Fruit fly (Drosophila melanogaster) whole organism, pupa: ENCODE data around the gene ND-20.

Experiments used
- CG10348 ChIP-seq: fragments of 200-800 bp; sonication (Bioruptor generic); IDR thresholded peaks from 2 replicates; pipeline ENCODE4 v1.3.6; 2022; ENCODE audit warnings: missing biosample characterization, missing genetic modification characterization
- CG12605 ChIP-seq: fragments of 200-800 bp; sonication (Bioruptor generic); IDR thresholded peaks from 2 replicates; pipeline ENCODE4 v1.3.6; 2022; ENCODE audit warnings: missing biosample characterization, missing genetic modification characterization
- CG13204 ChIP-seq: fragments of 200-800 bp; sonication (Bioruptor generic); optimal IDR thresholded peaks from 2 replicates; lab custom pipeline; 2018; ENCODE audit warnings: missing biosample characterization, mild to moderate bottlenecking, missing genetic modification characterization, moderate library complexity
- CG14655 ChIP-seq: fragments of 200-800 bp; sonication (Bioruptor generic); optimal IDR thresholded peaks from 3 replicates; lab custom pipeline; 2017; ENCODE audit warnings: mild to moderate bottlenecking, missing biosample characterization, missing genetic modification reagents, missing genetic modification characterization
- CG15710 ChIP-seq: fragments of 200-800 bp; sonication (Bioruptor generic); optimal IDR thresholded peaks from 2 replicates; lab custom pipeline; 2018; ENCODE audit warnings: missing biosample characterization, mild to moderate bottlenecking, missing genetic modification characterization, moderate library complexity
- CG17806 ChIP-seq: fragments of 200-800 bp; sonication (Bioruptor generic); optimal IDR thresholded peaks from 2 replicates; lab custom pipeline; 2018; ENCODE audit warnings: missing biosample characterization, mild to moderate bottlenecking, missing genetic modification characterization, moderate library complexity
- CG32121 ChIP-seq: fragments of 200-800 bp; sonication (Bioruptor generic); IDR thresholded peaks from 2 replicates; pipeline ENCODE4 v1.3.6; 2022; ENCODE audit warnings: missing biosample characterization, missing genetic modification characterization
- CG34367 ChIP-seq: fragments of 200-800 bp; sonication (Bioruptor generic); optimal IDR thresholded peaks from 2 replicates; lab custom pipeline; 2018; ENCODE audit warnings: missing biosample characterization, mild to moderate bottlenecking, missing genetic modification characterization
- CG4496 ChIP-seq: fragments of 200-800 bp; sonication (Bioruptor generic); IDR thresholded peaks from 3 replicates; pipeline ENCODE4 v1.3.6; 2022; ENCODE audit warnings: missing biosample characterization, missing genetic modification characterization
- CG8159 ChIP-seq: fragments of 200-800 bp; sonication (Bioruptor generic); optimal IDR thresholded peaks from 3 replicates; lab custom pipeline; 2018; ENCODE audit warnings: missing biosample characterization, mild to moderate bottlenecking, missing genetic modification characterization, moderate library complexity
- CG8301 ChIP-seq: fragments of 200-800 bp; sonication (Bioruptor generic); optimal IDR thresholded peaks from 2 replicates; lab custom pipeline; 2018; ENCODE audit warnings: missing biosample characterization, mild to moderate bottlenecking, missing genetic modification characterization
- CG9948 ChIP-seq: fragments of 200-800 bp; sonication (Bioruptor generic); optimal IDR thresholded peaks from 2 replicates; lab custom pipeline; 2018; ENCODE audit warnings: missing biosample characterization, mild to moderate bottlenecking, missing genetic modification characterization, moderate library complexity
- D1 ChIP-seq: fragments of 200-800 bp; sonication (Bioruptor generic); optimal IDR thresholded peaks from 2 replicates; lab custom pipeline; 2018; ENCODE audit warnings: missing biosample characterization, mild to moderate bottlenecking, missing genetic modification characterization, moderate library complexity
- EcR ChIP-seq: fragments of 200-800 bp; sonication (Bioruptor generic); optimal IDR thresholded peaks from 3 replicates; lab custom pipeline; 2019; ENCODE audit warnings: missing biosample characterization, missing genetic modification characterization, mild to moderate bottlenecking, moderate library complexity, missing genetic modification reagents
- Ets98B ChIP-seq: fragments of 200-800 bp; sonication (Bioruptor generic); IDR thresholded peaks from 2 replicates; pipeline ENCODE4 v1.3.6; 2022; ENCODE audit warnings: missing biosample characterization, missing genetic modification characterization
- Pif1A ChIP-seq: fragments of 200-800 bp; sonication (Bioruptor generic); optimal IDR thresholded peaks from 3 replicates; lab custom pipeline; 2016; ENCODE audit warnings: missing biosample characterization, missing genetic modification characterization
- Pif1B ChIP-seq: fragments of 200-800 bp; sonication (Bioruptor generic); optimal IDR thresholded peaks from 3 replicates; lab custom pipeline; 2016; ENCODE audit warnings: missing biosample characterization, missing genetic modification characterization
- Snoo ChIP-seq: fragments of 200-800 bp; sonication (Bioruptor generic); optimal IDR thresholded peaks from 3 replicates; lab custom pipeline; 2017; ENCODE audit warnings: missing biosample characterization, mild to moderate bottlenecking, missing genetic modification characterization, inconsistent platforms
- fd96Ca ChIP-seq: fragments of 200-800 bp; sonication (Bioruptor generic); IDR thresholded peaks from 3 replicates; pipeline ENCODE4 v1.3.6; 2022; ENCODE audit warnings: missing biosample characterization, missing genetic modification characterization
- gl ChIP-seq: fragments of 200-800 bp; sonication (Bioruptor generic); optimal IDR thresholded peaks from 2 replicates; lab custom pipeline; 2018; ENCODE audit warnings: missing biosample characterization, mild to moderate bottlenecking, missing genetic modification characterization
- rn ChIP-seq: fragments of 200-800 bp; sonication (Bioruptor generic); IDR thresholded peaks from 2 replicates; pipeline ENCODE4 v1.3.6; 2022; ENCODE audit warnings: missing biosample characterization, missing genetic modification characterization

Gene ND-20

dm6 chrX:15989631-15990030 is 3.0 kb upstream of the ND-20 start:
- TF ChIP-seq CG4496 (GFP tag; lab: Robert Waterston, UW) (no peak), CG12605 (GFP tag; lab: Robert Waterston, UW) (no peak), CG15710 (no peak), CG10348 (GFP tag; lab: Robert Waterston, UW) (no peak), CG13204 (GFP tag; lab: Kevin White, UChicago) (no peak), fd96Ca (GFP tag; lab: Robert Waterston, UW) (no peak), Pif1B (GFP tag; lab: Kevin White, UChicago) (no peak), CG8159 (tag; lab: Kevin White, UChicago) (no peak), Snoo (tag; lab: Kevin White, UChicago) (no peak)
- TF ChIP-seq, all 21 proteins: peak for 0

dm6 chrX:15983501-15983900 is 3.1 kb downstream of the ND-20 start, which contains the start of gene Slc25A46a:
Gene Slc25A46a, plus strand, starts transcription at chrX:15983772.
- TF ChIP-seq Ets98B (GFP tag; lab: Robert Waterston, UW) (no peak), CG8159 (tag; lab: Kevin White, UChicago) (peak; percentile 6), CG4496 (GFP tag; lab: Robert Waterston, UW) (0 out of 3 replicates have a peak, but pooled peaks have one; percentile 14)

dm6 chrX:15982844-15983243 is 3.8 kb downstream of the ND-20 start, which contains the start of gene Cep164:
Gene Cep164, minus strand, starts transcription at chrX:15982944.
- TF ChIP-seq CG13204 (GFP tag; lab: Kevin White, UChicago) (no peak), EcR (GFP tag; lab: Kevin White, UChicago) (no peak), CG17806 (tag; lab: Kevin White, UChicago) (no peak), CG32121 (no peak), CG14655 (GFP tag; lab: Kevin White, UChicago) (no peak), Snoo (tag; lab: Kevin White, UChicago) (no peak), gl (tag; lab: Kevin White, UChicago) (no peak), fd96Ca (GFP tag; lab: Robert Waterston, UW) (no peak), CG34367 (tag; lab: Kevin White, UChicago) (no peak), CG15710 (no peak), CG8301 (tag; lab: Kevin White, UChicago) (no peak), rn (no peak), Pif1A (no peak), D1 (tag; lab: Kevin White, UChicago) (no peak), CG8159 (tag; lab: Kevin White, UChicago) (no peak), Ets98B (GFP tag; lab: Robert Waterston, UW) (no peak), CG10348 (GFP tag; lab: Robert Waterston, UW) (no peak), CG4496 (GFP tag; lab: Robert Waterston, UW) (no peak), Pif1B (GFP tag; lab: Kevin White, UChicago) (no peak)

dm6 chrX:15976568-15976967 is 10.0 kb downstream of the ND-20 start, which contains the start of gene CG42766:
Gene CG42766, plus strand, starts transcription at chrX:15976868.
- TF ChIP-seq CG15710 (no peak), CG34367 (tag; lab: Kevin White, UChicago) (no peak), CG4496 (GFP tag; lab: Robert Waterston, UW) (no peak), D1 (tag; lab: Kevin White, UChicago) (no peak), EcR (GFP tag; lab: Kevin White, UChicago) (no peak), rn (no peak), CG8159 (tag; lab: Kevin White, UChicago) (no peak)
- TF ChIP-seq, all 21 proteins: peak for 0

- TF ChIP-seq CG32121, result no peak
Measured at dm6 chrX:15974125-15974524, 12.5 kb downstream of the ND-20 start, which contains the start of gene Or13a. Gene Or13a, plus strand, starts transcription at chrX:15974425.

- no peak for TF ChIP-seq gl (tag; lab: Kevin White, UChicago)
- TF ChIP-seq CG32121, result no peak
- no peak for TF ChIP-seq CG10348 (GFP tag; lab: Robert Waterston, UW)
- no peak for TF ChIP-seq CG9948
- TF ChIP-seq fd96Ca (GFP tag; lab: Robert Waterston, UW), result no peak
- no peak for TF ChIP-seq CG8159 (tag; lab: Kevin White, UChicago)
- no peak for TF ChIP-seq CG13204 (GFP tag; lab: Kevin White, UChicago)
- TF ChIP-seq Pif1B (GFP tag; lab: Kevin White, UChicago), result no peak
- TF ChIP-seq CG14655 (GFP tag; lab: Kevin White, UChicago), result no peak
- TF ChIP-seq D1 (tag; lab: Kevin White, UChicago), result no peak
- no peak for TF ChIP-seq Pif1A
- TF ChIP-seq CG34367 (tag; lab: Kevin White, UChicago), result no peak
Measured at dm6 chrX:15973157-15973774, 13.3 kb downstream of the ND-20 start, which contains the start of gene mmd. Gene mmd, minus strand, starts transcription at chrX:15973159.

- TF ChIP-seq Pif1A (no peak), EcR (GFP tag; lab: Kevin White, UChicago) (no peak), CG8159 (tag; lab: Kevin White, UChicago) (no peak), CG14655 (GFP tag; lab: Kevin White, UChicago) (no peak), CG13204 (GFP tag; lab: Kevin White, UChicago) (no peak), fd96Ca (GFP tag; lab: Robert Waterston, UW) (no peak), CG17806 (tag; lab: Kevin White, UChicago) (no peak)
Measured at dm6 chrX:15971574-15971973, 15.0 kb downstream of the ND-20 start.
